Worm (Caenorhabditis elegans) whole organism, midembryonic: Measurements from ENCODE around the gene C02F5.5.

Experiments used
- T22C8.4 ChIP-seq: fragments of 200-800 bp; sonication (Bioruptor generic); IDR thresholded peaks from 2 replicates; pipeline ENCODE4 v1.3.6; 2022; ENCODE audit warnings: missing genetic modification characterization, missing compliant biosample characterization
- cog-1 ChIP-seq: sonication (generic microtip); optimal IDR thresholded peaks from 2 replicates; lab custom pipeline; 2016; ENCODE audit warnings: missing genetic modification characterization, missing compliant biosample characterization
- flt-1 ChIP-seq: fragments of 200-800 bp; sonication (Bioruptor generic); IDR thresholded peaks from 2 replicates; pipeline ENCODE4 v1.3.6; 2022; ENCODE audit warnings: missing genetic modification characterization, missing compliant biosample characterization
- klf-2 ChIP-seq: fragments of 200-800 bp; sonication (Bioruptor generic); conservative IDR thresholded peaks from 2 replicates; pipeline ENCODE4 v1.3.6; 2022; ENCODE audit warnings: missing genetic modification reagents, missing genetic modification characterization, missing compliant biosample characterization
- med-1 ChIP-seq: sonication (generic microtip); optimal IDR thresholded peaks from 2 replicates; lab custom pipeline; 2017; ENCODE audit warnings: missing genetic modification characterization, mild to moderate bottlenecking, missing compliant biosample characterization, antibody characterized with exemption, missing genetic modification reagents; ENCODE audit not compliant: insufficient read depth
- ref-1 ChIP-seq: fragments of 200-800 bp; sonication (Bioruptor generic); conservative IDR thresholded peaks from 2 replicates; pipeline ENCODE4 v1.3.6; 2022; ENCODE audit warnings: missing genetic modification reagents, missing genetic modification characterization, missing compliant biosample characterization
- tab-1 ChIP-seq: fragments of 200-800 bp; sonication (Bioruptor generic); IDR thresholded peaks from 2 replicates; pipeline ENCODE4 v1.3.6; 2022; ENCODE audit warnings: missing genetic modification characterization, missing compliant biosample characterization
- ztf-23 ChIP-seq: fragments of 200-800 bp; sonication (Bioruptor generic); IDR thresholded peaks from 2 replicates; pipeline ENCODE4 v1.3.6; 2022; ENCODE audit warnings: missing genetic modification reagents, missing genetic modification characterization, missing compliant biosample characterization
- ztf-29 ChIP-seq: fragments of 200-800 bp; sonication (Bioruptor generic); IDR thresholded peaks from 2 replicates; pipeline ENCODE4 v1.3.6; 2022; ENCODE audit warnings: missing genetic modification reagents, missing genetic modification characterization, missing compliant biosample characterization

The C02F5.5 gene

DNA sequence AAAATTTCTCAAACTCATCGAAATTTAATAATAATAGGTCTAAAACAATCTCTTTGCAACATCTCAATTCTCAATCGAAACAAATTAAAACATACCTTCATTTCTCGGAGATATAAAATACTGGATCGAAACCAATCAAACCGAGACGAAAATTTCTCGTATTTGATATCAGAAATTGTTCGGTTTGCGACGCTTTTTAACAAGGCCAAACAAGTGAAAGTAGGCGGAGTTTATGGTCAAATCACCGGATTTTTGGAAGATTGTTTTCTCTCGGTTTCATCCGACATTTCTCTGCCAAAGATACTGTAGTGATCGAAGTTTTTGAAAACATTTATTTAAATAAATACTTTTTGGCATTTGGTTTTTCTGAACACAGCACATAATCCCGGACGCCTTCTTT, 622 bp upstream of the C02F5.5 start, which contains the start of gene C02F5.14:
Gene C02F5.14 (minus strand): TSS at position 157 of the 400 bp plus-strand sequence.
- TF ChIP-seq flt-1 (GFP tag; lab: Robert Waterston, UW) = no peak
- no peak for TF ChIP-seq tab-1 (GFP tag; lab: Robert Waterston, UW)
- TF ChIP-seq ref-1 = no peak
- no peak for TF ChIP-seq klf-2 (GFP tag; lab: Robert Waterston, UW)
- no peak for TF ChIP-seq med-1 (GFP tag; lab: Kevin White, UChicago)
- TF ChIP-seq ztf-23 (GFP tag; lab: Robert Waterston, UW) = no peak
- no peak for TF ChIP-seq T22C8.4 (GFP tag; lab: Robert Waterston, UW)
- TF ChIP-seq cog-1 (tag; lab: Kevin White, UChicago) = no peak
- TF ChIP-seq ztf-29 (GFP tag; lab: Robert Waterston, UW) = no peak

DNA sequence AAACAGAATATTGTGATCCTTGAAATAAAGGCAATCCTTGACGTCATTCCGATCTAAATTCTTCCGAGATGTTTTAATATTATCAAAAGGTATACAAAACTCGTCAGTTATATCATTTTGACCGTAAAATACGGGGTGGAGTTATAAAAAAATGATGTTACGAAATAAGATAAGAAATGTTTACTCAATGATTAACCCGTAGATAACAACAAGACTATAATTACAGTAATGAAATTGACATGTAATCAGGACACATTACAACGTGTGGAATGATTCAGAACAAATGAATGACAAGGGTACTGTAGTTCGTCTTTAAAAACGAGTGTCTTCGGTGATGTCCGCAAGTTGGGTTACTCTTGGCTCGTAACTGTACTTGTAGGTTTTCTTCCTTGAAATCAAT, 1.8 kb downstream of the C02F5.5 start, which contains the start of gene tsp-2:
Gene tsp-2 (minus strand): TSS at position 109 of the 400 bp plus-strand sequence.
- TF ChIP-seq ref-1 (no peak), ztf-23 (GFP tag; lab: Robert Waterston, UW) (no peak), med-1 (GFP tag; lab: Kevin White, UChicago) (no peak), klf-2 (GFP tag; lab: Robert Waterston, UW) (no peak)

- TF ChIP-seq tab-1 (GFP tag; lab: Robert Waterston, UW) (no peak), ztf-23 (GFP tag; lab: Robert Waterston, UW) (no peak), klf-2 (GFP tag; lab: Robert Waterston, UW) (no peak), med-1 (GFP tag; lab: Kevin White, UChicago) (no peak), T22C8.4 (GFP tag; lab: Robert Waterston, UW) (no peak), ref-1 (no peak), ztf-29 (GFP tag; lab: Robert Waterston, UW) (no peak), flt-1 (GFP tag; lab: Robert Waterston, UW) (no peak), cog-1 (tag; lab: Kevin White, UChicago) (no peak)
Measured at ce11 chrIII:8239325-8239724, 3.3 kb downstream of the C02F5.5 start, which contains the start of gene tsp-1. tsp-1 (minus strand) TSS chrIII:8239423.

ce11 chrIII:8240247-8240646, 4.3 kb downstream of the C02F5.5 start:
- TF ChIP-seq flt-1 (GFP tag; lab: Robert Waterston, UW) = no peak
- no peak for TF ChIP-seq klf-2 (GFP tag; lab: Robert Waterston, UW)
- TF ChIP-seq T22C8.4 (GFP tag; lab: Robert Waterston, UW) = no peak
- no peak for TF ChIP-seq ref-1
- TF ChIP-seq ztf-23 (GFP tag; lab: Robert Waterston, UW) = no peak
- no peak for TF ChIP-seq tab-1 (GFP tag; lab: Robert Waterston, UW)
- TF ChIP-seq med-1 (GFP tag; lab: Kevin White, UChicago) = no peak
- no peak for TF ChIP-seq cog-1 (tag; lab: Kevin White, UChicago)
- no peak for TF ChIP-seq ztf-29 (GFP tag; lab: Robert Waterston, UW)

DNA sequence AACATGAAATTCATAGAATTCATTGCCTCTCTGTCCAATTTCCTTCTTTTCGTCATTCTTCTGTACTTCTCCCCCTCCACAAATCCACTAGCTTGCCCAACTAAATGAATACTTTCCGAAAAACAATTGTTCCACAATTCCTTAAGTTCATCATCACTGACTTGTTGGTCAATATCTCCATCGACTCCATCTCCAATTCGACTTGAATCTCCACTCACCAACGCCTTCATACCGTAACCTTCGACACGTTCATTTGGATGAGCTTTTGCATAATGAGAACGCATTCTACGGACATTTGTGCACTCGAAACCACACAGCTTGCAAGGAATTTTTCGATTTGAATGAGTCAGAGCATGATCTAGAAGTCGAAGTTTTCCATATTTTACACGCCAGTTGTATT, 5.0 kb downstream of the C02F5.5 start:
- no peak for TF ChIP-seq ref-1
- no peak for TF ChIP-seq T22C8.4 (GFP tag; lab: Robert Waterston, UW)
- TF ChIP-seq klf-2 (GFP tag; lab: Robert Waterston, UW) = no peak
- TF ChIP-seq med-1 (GFP tag; lab: Kevin White, UChicago) = no peak
- no peak for TF ChIP-seq flt-1 (GFP tag; lab: Robert Waterston, UW)
- TF ChIP-seq ztf-23 (GFP tag; lab: Robert Waterston, UW) = no peak
- no peak for TF ChIP-seq tab-1 (GFP tag; lab: Robert Waterston, UW)

DNA sequence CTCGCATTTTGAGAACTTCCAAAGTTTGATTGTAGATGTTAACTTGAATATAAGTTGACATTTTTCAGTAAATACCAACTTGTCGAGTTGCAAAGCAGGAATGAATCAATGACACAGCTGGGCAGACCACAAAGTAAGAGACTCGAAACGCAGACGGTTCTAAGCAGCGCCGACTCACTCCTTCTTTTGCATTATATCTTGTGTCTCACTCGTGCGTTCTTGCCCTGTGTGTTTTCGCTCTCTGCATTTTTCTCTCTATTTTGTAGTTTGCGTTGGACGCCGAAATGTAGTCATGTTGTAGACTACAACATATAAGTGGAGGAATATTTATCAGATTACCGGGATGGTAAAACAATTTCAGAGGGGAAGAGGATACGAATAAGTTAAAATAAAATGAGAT, 6.8 kb downstream of the C02F5.5 start, which contains the start of gene C02F5.12:
Gene C02F5.12 (minus strand): TSS at position 221 of the 400 bp plus-strand sequence.
- no peak for TF ChIP-seq flt-1 (GFP tag; lab: Robert Waterston, UW)

- no peak for TF ChIP-seq flt-1 (GFP tag; lab: Robert Waterston, UW)
- TF ChIP-seq ztf-23 (GFP tag; lab: Robert Waterston, UW) = no peak
- no peak for TF ChIP-seq cog-1 (tag; lab: Kevin White, UChicago)
- no peak for TF ChIP-seq ztf-29 (GFP tag; lab: Robert Waterston, UW)
- no peak for TF ChIP-seq med-1 (GFP tag; lab: Kevin White, UChicago)
Measured at ce11 chrIII:8244052-8244451, 8.1 kb downstream of the C02F5.5 start, which contains the start of the genes pbs-6 and cids-1. pbs-6 (minus strand) TSS chrIII:8244092. cids-1 (plus strand) TSS chrIII:8244445.

ce11 chrIII:8245591-8245990, 9.6 kb downstream of the C02F5.5 start, which contains the start of gene C02F5.3:
C02F5.3 (plus strand) TSS chrIII:8245891.
- TF ChIP-seq ref-1 = no peak
- TF ChIP-seq ztf-29 (GFP tag; lab: Robert Waterston, UW) = no peak
- TF ChIP-seq flt-1 (GFP tag; lab: Robert Waterston, UW) = no peak
- no peak for TF ChIP-seq ztf-23 (GFP tag; lab: Robert Waterston, UW)
- TF ChIP-seq med-1 (GFP tag; lab: Kevin White, UChicago) = no peak
- no peak for TF ChIP-seq T22C8.4 (GFP tag; lab: Robert Waterston, UW)
- no peak for TF ChIP-seq tab-1 (GFP tag; lab: Robert Waterston, UW)
- TF ChIP-seq klf-2 (GFP tag; lab: Robert Waterston, UW) = no peak
- no peak for TF ChIP-seq cog-1 (tag; lab: Kevin White, UChicago)

DNA sequence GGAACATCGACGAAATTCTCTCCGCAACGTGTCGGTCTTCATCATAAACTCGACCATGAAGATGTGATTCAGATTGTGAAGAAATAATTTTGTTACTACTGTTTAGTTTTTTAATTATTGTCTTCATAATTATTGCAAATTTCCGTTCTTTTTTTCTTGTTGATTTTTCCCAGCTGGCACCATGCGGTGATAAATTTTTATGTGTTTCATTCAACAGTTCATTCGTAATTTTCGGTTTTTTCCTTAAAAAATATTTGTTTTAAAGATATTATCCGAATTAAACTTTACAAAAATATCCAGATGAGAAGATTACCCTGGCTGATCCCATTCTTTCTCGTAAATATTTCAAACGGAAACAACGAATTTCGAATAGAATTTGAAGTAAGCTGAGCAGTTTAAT, 11.1 kb downstream of the C02F5.5 start, which contains the start of gene C02F5.13:
Gene C02F5.13 (plus strand): TSS at position 301 of the 400 bp plus-strand sequence.
- TF ChIP-seq T22C8.4 (GFP tag; lab: Robert Waterston, UW) (no peak), ref-1 (no peak)

DNA sequence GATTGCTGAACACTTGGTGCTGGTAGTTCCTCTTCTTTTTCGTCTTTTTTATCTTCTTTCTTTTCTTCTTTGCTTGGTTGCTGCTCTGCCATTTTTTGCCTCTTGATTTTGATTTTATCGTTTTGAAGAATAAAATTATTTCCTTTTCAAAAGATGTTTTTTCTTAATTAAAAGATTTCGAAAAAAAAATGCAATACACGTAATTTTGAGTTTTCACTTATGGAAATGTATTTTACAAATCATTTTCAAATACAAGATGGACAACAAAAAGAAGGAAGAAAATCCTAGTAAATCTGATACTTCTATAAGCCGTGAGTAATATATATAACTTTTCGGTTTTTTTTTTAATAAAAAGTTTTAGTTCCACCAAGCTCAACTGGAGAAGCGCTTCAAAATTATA, 13.4 kb downstream of the C02F5.5 start, which contains the start of the genes C02F5.10 and C02F5.2:
Gene C02F5.10 (minus strand): TSS at position 101 of the 400 bp plus-strand sequence.
Gene C02F5.2 (plus strand): TSS at position 239 of the 400 bp plus-strand sequence.
- no peak for TF ChIP-seq T22C8.4 (GFP tag; lab: Robert Waterston, UW)
